Worm (Caenorhabditis elegans) whole organism, late embryonic: ENCODE measurements around the gene tyr-2.
A peak's percentile ranks its signal among the peaks of the same experiment; 100 is the strongest.

Experiments
- C38D4.7 ChIP-seq: fragments of 200-800 bp; sonication (Bioruptor generic); optimal IDR thresholded peaks from 2 replicates; lab custom pipeline; 2018; ENCODE audit warnings: mild to moderate bottlenecking, missing genetic modification characterization, moderate library complexity, missing compliant biosample characterization
- F13H6.1 ChIP-seq: sonication (generic microtip); optimal IDR thresholded peaks from 2 replicates; lab custom pipeline; 2016; ENCODE audit warnings: missing genetic modification characterization, missing compliant biosample characterization
- K02D7.2 ChIP-seq: sonication (generic microtip); optimal IDR thresholded peaks from 2 replicates; lab custom pipeline; 2017; ENCODE audit warnings: mild to moderate bottlenecking, missing genetic modification characterization, missing compliant biosample characterization
- K09A11.1 ChIP-seq: sonication (generic microtip); optimal IDR thresholded peaks from 2 replicates; lab custom pipeline; 2017; ENCODE audit warnings: antibody characterized with exemption, mild to moderate bottlenecking, missing genetic modification characterization, missing compliant biosample characterization; ENCODE audit not compliant: insufficient read depth
- ceh-14 ChIP-seq: sonication (generic microtip); optimal IDR thresholded peaks from 2 replicates; lab custom pipeline; 2016; ENCODE audit warnings: missing genotype, missing genetic modification characterization, missing compliant biosample characterization
- ceh-18 ChIP-seq: sonication (generic microtip); optimal IDR thresholded peaks from 2 replicates; lab custom pipeline; 2016; ENCODE audit warnings: missing genetic modification characterization, missing compliant biosample characterization
- ceh-2 ChIP-seq: sonication (generic microtip); optimal IDR thresholded peaks from 2 replicates; lab custom pipeline; 2016; ENCODE audit warnings: missing genotype, missing genetic modification characterization, missing compliant biosample characterization
- ceh-22 ChIP-seq: sonication (generic microtip); optimal IDR thresholded peaks from 2 replicates; lab custom pipeline; 2017; ENCODE audit warnings: missing biosample characterization, missing genetic modification characterization
- ceh-24 ChIP-seq: sonication (generic microtip); optimal IDR thresholded peaks from 2 replicates; lab custom pipeline; 2016; ENCODE audit warnings: mild to moderate bottlenecking, missing genetic modification characterization, missing compliant biosample characterization
- ceh-30 ChIP-seq: fragments of 150-350 bp; optimal IDR thresholded peaks from 2 replicates; lab custom pipeline; 2014; ENCODE audit warnings: missing biosample characterization, missing genetic modification characterization
- ceh-31 ChIP-seq: sonication (generic microtip); optimal IDR thresholded peaks from 2 replicates; lab custom pipeline; 2016; ENCODE audit warnings: missing genetic modification characterization, missing compliant biosample characterization
- ceh-34 ChIP-seq: sonication (generic microtip); optimal IDR thresholded peaks from 2 replicates; lab custom pipeline; 2016; ENCODE audit warnings: mild to moderate bottlenecking, missing genetic modification characterization, missing compliant biosample characterization
- ceh-45 ChIP-seq: fragments of 200-800 bp; sonication (Bioruptor generic); IDR thresholded peaks from 2 replicates; pipeline ENCODE4 v1.3.6; 2022; ENCODE audit warnings: missing genetic modification reagents, missing genetic modification characterization, missing compliant biosample characterization
- ceh-48 ChIP-seq: sonication (generic microtip); optimal IDR thresholded peaks from 2 replicates; lab custom pipeline; 2016; ENCODE audit warnings: missing genetic modification characterization, inconsistent platforms, missing compliant biosample characterization
- ceh-9 ChIP-seq: sonication (generic microtip); optimal IDR thresholded peaks from 2 replicates; lab custom pipeline; 2016; ENCODE audit warnings: mild to moderate bottlenecking, missing genetic modification characterization, inconsistent platforms, missing compliant biosample characterization
- che-1 ChIP-seq: sonication (generic microtip); optimal IDR thresholded peaks from 2 replicates; lab custom pipeline; 2016; ENCODE audit warnings: mild to moderate bottlenecking, missing genetic modification characterization, missing compliant biosample characterization
- dve-1 ChIP-seq: sonication (generic microtip); optimal IDR thresholded peaks from 2 replicates; lab custom pipeline; 2017; ENCODE audit warnings: antibody characterized with exemption, mild to moderate bottlenecking, missing genetic modification characterization, missing compliant biosample characterization
- elt-4 ChIP-seq: sonication (generic microtip); optimal IDR thresholded peaks from 2 replicates; lab custom pipeline; 2016; ENCODE audit warnings: missing genetic modification characterization, missing compliant biosample characterization
- ets-4 ChIP-seq: sonication (generic microtip); optimal IDR thresholded peaks from 2 replicates; lab custom pipeline; 2016; ENCODE audit warnings: missing genetic modification characterization, missing compliant biosample characterization
- eyg-1 ChIP-seq: sonication (generic microtip); optimal IDR thresholded peaks from 2 replicates; lab custom pipeline; 2016; ENCODE audit warnings: missing genotype, missing genetic modification characterization, missing compliant biosample characterization
- fax-1 ChIP-seq: sonication (generic microtip); optimal IDR thresholded peaks from 2 replicates; lab custom pipeline; 2016; ENCODE audit warnings: missing genotype, missing genetic modification characterization, missing compliant biosample characterization
- fkh-10 ChIP-seq: fragments of 150-350 bp; optimal IDR thresholded peaks from 2 replicates; lab custom pipeline; 2014; ENCODE audit warnings: missing biosample characterization, missing genetic modification reagents, missing genetic modification characterization
- fkh-6 ChIP-seq: sonication (generic microtip); optimal IDR thresholded peaks from 2 replicates; lab custom pipeline; 2016; ENCODE audit warnings: missing genetic modification characterization, missing compliant biosample characterization
- gmeb-2 ChIP-seq: sonication (generic microtip); optimal IDR thresholded peaks from 2 replicates; lab custom pipeline; 2016; ENCODE audit warnings: missing genetic modification characterization, inconsistent platforms, missing compliant biosample characterization
- hlh-13 ChIP-seq: fragments of 200-800 bp; sonication (Bioruptor generic); optimal IDR thresholded peaks from 2 replicates; lab custom pipeline; 2018; ENCODE audit warnings: mild to moderate bottlenecking, missing genetic modification characterization, missing compliant biosample characterization
- hlh-15 ChIP-seq: sonication (generic microtip); optimal IDR thresholded peaks from 2 replicates; lab custom pipeline; 2016; ENCODE audit warnings: missing genetic modification characterization, missing compliant biosample characterization
- hlh-30 ChIP-seq: sonication (generic microtip); optimal IDR thresholded peaks from 2 replicates; lab custom pipeline; 2017; ENCODE audit warnings: antibody characterized with exemption, missing genetic modification characterization, missing compliant biosample characterization; ENCODE audit not compliant: insufficient read depth
- hlh-8 ChIP-seq: sonication (generic microtip); optimal IDR thresholded peaks from 2 replicates; lab custom pipeline; 2016; ENCODE audit warnings: missing genotype, missing genetic modification characterization, missing compliant biosample characterization
- lim-6 ChIP-seq: sonication (generic microtip); optimal IDR thresholded peaks from 2 replicates; lab custom pipeline; 2016; ENCODE audit warnings: missing genetic modification characterization, missing compliant biosample characterization
- lin-11 ChIP-seq: fragments of 200-800 bp; sonication (Bioruptor generic); optimal IDR thresholded peaks from 2 replicates; lab custom pipeline; 2018; ENCODE audit warnings: mild to moderate bottlenecking, missing genetic modification characterization, missing compliant biosample characterization
- nfya-1 ChIP-seq: sonication (generic microtip); optimal IDR thresholded peaks from 2 replicates; lab custom pipeline; 2017; ENCODE audit warnings: missing genetic modification characterization, mild to moderate bottlenecking, missing compliant biosample characterization, antibody characterized with exemption, moderate library complexity
- nhr-11 ChIP-seq: fragments of 150-350 bp; optimal IDR thresholded peaks from 2 replicates; lab custom pipeline; 2014; ENCODE audit warnings: missing biosample characterization, missing genetic modification characterization
- nhr-232 ChIP-seq: sonication (generic microtip); optimal IDR thresholded peaks from 2 replicates; lab custom pipeline; 2016; ENCODE audit warnings: missing genetic modification characterization, missing compliant biosample characterization
- odd-2 ChIP-seq: sonication (generic microtip); optimal IDR thresholded peaks from 2 replicates; lab custom pipeline; 2017; ENCODE audit warnings: antibody characterized with exemption, mild to moderate bottlenecking, missing genetic modification characterization, missing compliant biosample characterization
- pat-9 ChIP-seq: fragments of 200-800 bp; sonication (Bioruptor generic); optimal IDR thresholded peaks from 2 replicates; lab custom pipeline; 2018; ENCODE audit warnings: mild to moderate bottlenecking, missing genetic modification characterization, moderate library complexity, missing compliant biosample characterization
- pax-1 ChIP-seq: fragments of 150-350 bp; optimal IDR thresholded peaks from 2 replicates; lab custom pipeline; 2014; ENCODE audit warnings: missing biosample characterization, missing genetic modification characterization
- pha-4 ChIP-seq: fragments of 150-350 bp; optimal IDR thresholded peaks from 2 replicates; lab custom pipeline; 2018; ENCODE audit warnings: missing biosample characterization, missing genetic modification reagents, missing genetic modification characterization
- pqm-1 ChIP-seq: sonication (generic microtip); optimal IDR thresholded peaks from 2 replicates; lab custom pipeline; 2016; ENCODE audit warnings: missing genetic modification characterization, missing compliant biosample characterization
- pros-1 ChIP-seq: fragments of 150-350 bp; optimal IDR thresholded peaks from 2 replicates; lab custom pipeline; 2014; ENCODE audit warnings: missing biosample characterization, missing genetic modification reagents, missing genetic modification characterization
- rnt-1 ChIP-seq: sonication (generic microtip); optimal IDR thresholded peaks from 2 replicates; lab custom pipeline; 2016; ENCODE audit warnings: missing genetic modification characterization, missing compliant biosample characterization
- sox-4 ChIP-seq: sonication (generic microtip); optimal IDR thresholded peaks from 2 replicates; lab custom pipeline; 2017; ENCODE audit warnings: mild to moderate bottlenecking, missing genetic modification characterization, inconsistent platforms, missing compliant biosample characterization
- syd-9 ChIP-seq: sonication (generic microtip); optimal IDR thresholded peaks from 2 replicates; lab custom pipeline; 2016; ENCODE audit warnings: mild to moderate bottlenecking, missing genetic modification characterization, moderate library complexity, missing compliant biosample characterization
- tbx-2 ChIP-seq: sonication (generic microtip); optimal IDR thresholded peaks from 2 replicates; lab custom pipeline; 2016; ENCODE audit warnings: missing genetic modification characterization, missing compliant biosample characterization
- ttx-3 ChIP-seq: sonication (generic microtip); optimal IDR thresholded peaks from 2 replicates; lab custom pipeline; 2016; ENCODE audit warnings: missing genetic modification reagents, missing genetic modification characterization, missing compliant biosample characterization
- unc-3 ChIP-seq, 2 experiments: fragments of 200-800 bp in 1 of 2; sonication (Bioruptor generic) in 1 of 2; sonication (generic microtip) in 1 of 2; conservative IDR thresholded peaks in 1 of 2; optimal IDR thresholded peaks in 1 of 2; 2 replicates each; pipeline versions ENCODE4 v1.3.6 to Lab custom; 2016 to 2022; ENCODE audit warnings: missing compliant biosample characterization in 2 of 2, missing genetic modification characterization in 2 of 2, missing genetic modification reagents in 1 of 2
- unc-42 ChIP-seq: sonication (generic microtip); optimal IDR thresholded peaks from 2 replicates; lab custom pipeline; 2016; ENCODE audit warnings: missing genotype, missing genetic modification characterization, missing compliant biosample characterization
- ztf-16 ChIP-seq: sonication (generic microtip); optimal IDR thresholded peaks from 2 replicates; lab custom pipeline; 2017; ENCODE audit warnings: missing genetic modification characterization, missing compliant biosample characterization

tyr-2 gene

ce11 chrIII:13771145-13771544 is 27.1 kb downstream of the tyr-2 start, which contains the start of the genes cyk-4 and pdr-1:
cyk-4 (minus strand) TSS chrIII:13771224.
pdr-1 (plus strand) TSS chrIII:13771513.
- TF ChIP-seq ceh-48 (tag; lab: Kevin White, UChicago) (no peak), unc-3 (GFP tag; conservative IDR thresholded peaks at IDR 0.05; lab: Robert Waterston, UW) (no peak), unc-3 (tag; optimal IDR thresholded peaks at IDR 0.05; lab: Kevin White, UChicago) (no peak), ceh-22 (tag; lab: Kevin White, UChicago) (no peak), ceh-30 (tag; lab: Kevin White, UChicago) (no peak), odd-2 (no peak), pha-4 (tag; lab: Kevin White, UChicago) (no peak), che-1 (tag; lab: Kevin White, UChicago) (no peak), dve-1 (tag; lab: Kevin White, UChicago) (no peak), ceh-34 (tag; lab: Kevin White, UChicago) (peak; percentile 7), nhr-11 (tag; lab: Kevin White, UChicago) (no peak), sox-4 (tag; lab: Kevin White, UChicago) (no peak), ceh-14 (tag; lab: Kevin White, UChicago) (no peak), lim-6 (tag; lab: Kevin White, UChicago) (no peak), ets-4 (no peak), K02D7.2 (no peak), K09A11.1 (tag; lab: Kevin White, UChicago) (no peak), ceh-9 (tag; lab: Kevin White, UChicago) (no peak), ceh-24 (tag; lab: Kevin White, UChicago) (no peak), pat-9 (tag; lab: Kevin White, UChicago) (no peak), nfya-1 (tag; lab: Kevin White, UChicago) (peak; percentile 57), pros-1 (no peak), tbx-2 (tag; lab: Kevin White, UChicago) (no peak), hlh-30 (tag; lab: Kevin White, UChicago) (peak; percentile 44), rnt-1 (tag; lab: Kevin White, UChicago) (no peak), ceh-31 (tag; lab: Kevin White, UChicago) (peak; percentile 12), ttx-3 (tag; lab: Kevin White, UChicago) (no peak), ztf-16 (tag; lab: Kevin White, UChicago) (no peak), nhr-232 (tag; lab: Kevin White, UChicago) (no peak), gmeb-2 (tag; lab: Kevin White, UChicago) (no peak), fax-1 (tag; lab: Kevin White, UChicago) (no peak), pqm-1 (tag; lab: Kevin White, UChicago) (no peak), syd-9 (tag; lab: Kevin White, UChicago) (no peak), lin-11 (tag; lab: Kevin White, UChicago) (no peak), unc-42 (tag; lab: Kevin White, UChicago) (peak; percentile 25)

DNA sequence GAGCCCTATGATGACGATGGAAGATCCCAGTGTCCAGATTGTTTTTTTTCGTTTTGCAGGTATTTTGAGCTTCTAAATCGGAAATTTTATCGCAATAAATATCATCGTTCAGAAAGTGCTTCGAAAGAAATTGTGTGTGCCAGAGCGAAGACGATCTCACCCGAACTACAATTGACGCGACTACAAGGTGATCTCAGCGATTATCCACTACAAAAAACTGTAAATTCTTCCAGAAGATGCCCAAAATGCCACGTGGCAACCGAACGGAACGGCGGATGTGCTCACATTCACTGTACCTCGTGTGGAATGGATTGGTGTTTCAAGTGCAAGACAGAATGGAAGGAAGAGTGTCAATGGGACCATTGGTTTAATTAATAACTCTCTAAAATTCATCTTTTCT is 28.9 kb downstream of the tyr-2 start, which contains the start of gene mdt-29:
Gene mdt-29 (plus strand): TSS at position 301 of the 400 bp plus-strand sequence.
- TF ChIP-seq ceh-9 (tag; lab: Kevin White, UChicago) (no peak), lim-6 (tag; lab: Kevin White, UChicago) (no peak), elt-4 (tag; lab: Kevin White, UChicago) (no peak), ceh-18 (tag; lab: Kevin White, UChicago) (no peak), hlh-13 (GFP tag; lab: Kevin White, UChicago) (no peak), ceh-45 (GFP tag; lab: Robert Waterston, UW) (no peak)

DNA sequence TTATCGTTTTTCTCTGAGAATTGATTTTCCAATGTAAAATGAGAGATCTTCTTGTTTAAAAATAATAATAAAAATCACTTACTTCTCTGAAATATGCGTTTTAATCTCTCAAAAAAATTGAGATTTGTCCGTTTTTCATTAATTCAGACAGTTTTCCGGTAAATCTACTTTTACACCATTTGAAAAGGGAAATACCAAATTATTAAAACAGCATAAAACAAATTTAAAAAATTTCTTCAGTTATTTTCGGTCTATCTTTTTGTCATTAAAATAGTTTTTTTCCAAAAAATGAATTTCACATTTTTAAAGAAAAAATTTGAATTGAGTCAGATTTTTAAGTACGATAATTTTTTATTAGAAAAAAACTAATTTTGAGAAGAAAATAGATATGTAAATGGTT is 34.8 kb downstream of the tyr-2 start:
- TF ChIP-seq ceh-24 (tag; lab: Kevin White, UChicago) (no peak), ceh-34 (tag; lab: Kevin White, UChicago) (no peak), nhr-11 (tag; lab: Kevin White, UChicago) (peak; percentile 76), ceh-2 (no peak), odd-2 (peak; percentile 35), eyg-1 (tag; lab: Kevin White, UChicago) (no peak), ceh-22 (tag; lab: Kevin White, UChicago) (no peak), K02D7.2 (no peak), C38D4.7 (GFP tag; lab: Kevin White, UChicago) (no peak), fkh-6 (tag; lab: Kevin White, UChicago) (no peak), F13H6.1 (tag; lab: Kevin White, UChicago) (no peak), fkh-10 (GFP tag; lab: Kevin White, UChicago) (no peak), nhr-232 (tag; lab: Kevin White, UChicago) (no peak), unc-3 (GFP tag; conservative IDR thresholded peaks at IDR 0.05; lab: Robert Waterston, UW) (no peak), unc-3 (tag; optimal IDR thresholded peaks at IDR 0.05; lab: Kevin White, UChicago) (no peak), hlh-8 (no peak), pax-1 (tag; lab: Kevin White, UChicago) (peak; percentile 53), hlh-15 (tag; lab: Kevin White, UChicago) (no peak), elt-4 (tag; lab: Kevin White, UChicago) (no peak)
